Worm (Caenorhabditis elegans) whole organism, early embryonic: Measurements from ENCODE around the gene obr-1.

Experiments
- B0310.2 ChIP-seq: sonication (generic microtip); optimal IDR thresholded peaks from 2 replicates; lab custom pipeline; 2016; ENCODE audit warnings: mild to moderate bottlenecking, missing genetic modification characterization, missing compliant biosample characterization
- ama-1 ChIP-seq: fragments of 150-350 bp; optimal IDR thresholded peaks from 2 replicates; lab custom pipeline; 2014
- ceh-13 ChIP-seq: fragments of 200-800 bp; sonication (Bioruptor generic); optimal IDR thresholded peaks from 2 replicates; lab custom pipeline; 2018; ENCODE audit warnings: mild to moderate bottlenecking, missing genetic modification characterization, missing compliant biosample characterization
- ceh-36 ChIP-seq: sonication (generic microtip); optimal IDR thresholded peaks from 2 replicates; lab custom pipeline; 2016; ENCODE audit warnings: missing genetic modification characterization, inconsistent platforms, missing compliant biosample characterization
- ets-7 ChIP-seq: sonication (generic microtip); optimal IDR thresholded peaks from 2 replicates; lab custom pipeline; 2016; ENCODE audit warnings: missing genotype, missing genetic modification characterization, missing compliant biosample characterization
- flt-1 ChIP-seq: fragments of 200-800 bp; sonication (Bioruptor generic); IDR thresholded peaks from 2 replicates; pipeline ENCODE4 v1.3.6; 2022; ENCODE audit warnings: missing genetic modification characterization, missing compliant biosample characterization
- hmbx-1 ChIP-seq: sonication (generic microtip); optimal IDR thresholded peaks from 2 replicates; lab custom pipeline; 2016; ENCODE audit warnings: mild to moderate bottlenecking, missing genetic modification characterization, missing compliant biosample characterization
- hmg-4 ChIP-seq: fragments of 200-800 bp; sonication (Bioruptor generic); optimal IDR thresholded peaks from 2 replicates; lab custom pipeline; 2018; ENCODE audit warnings: mild to moderate bottlenecking, missing genetic modification characterization, missing compliant biosample characterization
- hnd-1 ChIP-seq: sonication (generic microtip); optimal IDR thresholded peaks from 2 replicates; lab custom pipeline; 2016; ENCODE audit warnings: missing genetic modification characterization, missing compliant biosample characterization
- pes-1 ChIP-seq: fragments of 200-800 bp; sonication (Bioruptor generic); IDR thresholded peaks from 2 replicates; pipeline ENCODE4 v1.3.6; 2022; ENCODE audit warnings: missing genetic modification reagents, missing genetic modification characterization, missing compliant biosample characterization
- scrt-1 ChIP-seq: fragments of 200-800 bp; sonication (Bioruptor generic); IDR thresholded peaks from 2 replicates; pipeline ENCODE4 v1.3.6; 2022; ENCODE audit warnings: missing genetic modification characterization, missing compliant biosample characterization
- sea-1 ChIP-seq: fragments of 200-800 bp; sonication (Bioruptor generic); conservative IDR thresholded peaks from 2 replicates; pipeline ENCODE4 v1.3.6; 2022; ENCODE audit warnings: missing genetic modification characterization, missing compliant biosample characterization
- tbx-11 ChIP-seq: fragments of 200-800 bp; sonication (Bioruptor generic); IDR thresholded peaks from 2 replicates; pipeline ENCODE4 v1.3.6; 2022; ENCODE audit warnings: missing genetic modification characterization, missing compliant biosample characterization
- tbx-37 ChIP-seq: fragments of 200-800 bp; sonication (Bioruptor generic); conservative IDR thresholded peaks from 2 replicates; pipeline ENCODE4 v1.3.6; 2022; ENCODE audit warnings: missing genetic modification reagents, missing genetic modification characterization, missing compliant biosample characterization
- tra-4 ChIP-seq: sonication (generic microtip); optimal IDR thresholded peaks from 2 replicates; lab custom pipeline; 2017; ENCODE audit warnings: missing genetic modification characterization, missing compliant biosample characterization

Gene obr-1

ce11 chrIII:11208371-11208770, 62.3 kb downstream of the obr-1 start:
- no peak for TF ChIP-seq flt-1 (GFP tag; lab: Robert Waterston, UW)
- TF ChIP-seq hnd-1 (tag; lab: Kevin White, UChicago): no peak
- TF ChIP-seq tbx-37 (GFP tag; lab: Robert Waterston, UW): no peak
- TF ChIP-seq ceh-13 (GFP tag; lab: Kevin White, UChicago): no peak
- TF ChIP-seq ceh-36 (tag; lab: Kevin White, UChicago): no peak
- TF ChIP-seq tra-4 (tag; lab: Kevin White, UChicago): no peak
- TF ChIP-seq ets-7: no peak
- no peak for TF ChIP-seq pes-1 (GFP tag; lab: Robert Waterston, UW)
- no peak for TF ChIP-seq scrt-1 (GFP tag; lab: Robert Waterston, UW)
- TF ChIP-seq sea-1 (GFP tag; lab: Robert Waterston, UW): no peak
- no peak for TF ChIP-seq tbx-11 (GFP tag; lab: Robert Waterston, UW)
- TF ChIP-seq ama-1: no peak
- TF ChIP-seq hmbx-1 (tag; lab: Kevin White, UChicago): no peak
- no peak for TF ChIP-seq hmg-4
- no peak for TF ChIP-seq B0310.2 (tag; lab: Kevin White, UChicago)

ce11 chrIII:11207825-11208224, 62.9 kb downstream of the obr-1 start:
- no peak for TF ChIP-seq flt-1 (GFP tag; lab: Robert Waterston, UW)
- peak; percentile 94 for TF ChIP-seq ceh-36 (tag; lab: Kevin White, UChicago)
- TF ChIP-seq pes-1 (GFP tag; lab: Robert Waterston, UW): 0 out of 2 replicates have a peak, but pooled peaks have one; percentile 25
